Fruit fly (Drosophila melanogaster): ENCODE data around the gene eIF3f1.

The eIF3f1 gene

DNA sequence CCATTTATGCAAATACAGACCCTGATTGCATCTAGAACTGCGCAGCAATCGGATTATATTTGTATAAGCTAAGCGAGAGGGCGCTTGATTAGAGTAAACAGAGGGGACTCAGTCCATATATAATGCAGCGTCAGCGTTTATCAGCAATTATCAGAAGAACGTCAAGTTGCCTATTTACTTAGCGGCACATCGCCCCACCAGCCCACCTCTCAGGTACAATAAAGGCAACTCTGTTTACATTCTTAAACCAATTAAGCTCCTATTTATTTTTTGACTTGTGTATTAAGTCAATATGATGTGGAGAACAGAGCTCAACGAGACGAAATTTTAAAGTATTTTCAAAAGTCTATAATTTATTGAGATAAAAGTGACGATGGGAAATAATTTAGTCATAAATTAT, 49.0 kb downstream of the eIF3f1 start (continued):
- TF ChIP-seq ac (GFP tag; optimal IDR thresholded peaks at IDR 0.05): peak; percentile 42
- TF ChIP-seq Rx (GFP tag; IDR thresholded peaks at IDR 0.05): peak; percentile 43; the same call in 1 of the 2 replicates
- no peak for TF ChIP-seq CG12155 (GFP tag; optimal IDR thresholded peaks at IDR 0.05)
- no peak for TF ChIP-seq CG34224 (GFP tag; IDR thresholded peaks at IDR 0.05; ENCODE audit: partially characterized antibody)
- TF ChIP-seq CG17186 (GFP tag; optimal IDR thresholded peaks at IDR 0.05): peak; percentile 70
- TF ChIP-seq fd64A (GFP tag; optimal IDR thresholded peaks at IDR 0.05): peak; percentile 98
- peak; percentile 79 for TF ChIP-seq Spps (tag; optimal IDR thresholded peaks at IDR 0.05)
- TF ChIP-seq toy (GFP tag; IDR thresholded peaks at IDR 0.05): peak; percentile 62; the same call in 1 of the 2 replicates
- TF ChIP-seq CG12104 (GFP tag; optimal IDR thresholded peaks at IDR 0.05): peak; percentile 89
- peak; percentile 81 for TF ChIP-seq slou (GFP tag; optimal IDR thresholded peaks at IDR 0.05)
- TF ChIP-seq ci (GFP tag; IDR thresholded peaks at IDR 0.05): peak; percentile 69; the same call in 1 of the 3 replicates
- peak; percentile 83 for TF ChIP-seq HHEX (GFP tag; optimal IDR thresholded peaks at IDR 0.05)
- TF ChIP-seq crc (GFP tag; optimal IDR thresholded peaks at IDR 0.05): peak; percentile 71
- TF ChIP-seq klu (GFP tag; IDR thresholded peaks at IDR 0.05): 0 out of 2 replicates have a peak, but pooled peaks have one; percentile 23
- TF ChIP-seq Hey (tag; optimal IDR thresholded peaks at IDR 0.05): no peak
- peak; percentile 58 for TF ChIP-seq run (tag; optimal IDR thresholded peaks at IDR 0.05)
- TF ChIP-seq MTF-1 (GFP tag; optimal IDR thresholded peaks at IDR 0.05; ENCODE audit: borderline replicate concordance): peak; percentile 96
- TF ChIP-seq lov (optimal IDR thresholded peaks at IDR 0.05): no peak
- peak; percentile 85 for TF ChIP-seq lov (GFP tag; IDR thresholded peaks at IDR 0.05)
- no peak for TF ChIP-seq ssp (GFP tag; IDR thresholded peaks at IDR 0.05)
- TF ChIP-seq mam (GFP tag; optimal IDR thresholded peaks at IDR 0.05): peak; percentile 62
- no peak for TF ChIP-seq CG13287 (GFP tag; IDR thresholded peaks at IDR 0.05; ENCODE audit: partially characterized antibody)
- peak; percentile 47; the same call in 2 of the 3 replicates for TF ChIP-seq tgo (GFP tag; IDR thresholded peaks at IDR 0.05)
- no peak for TF ChIP-seq Dad (GFP tag; optimal IDR thresholded peaks at IDR 0.05)
- no peak for TF ChIP-seq CG12236 (GFP tag; optimal IDR thresholded peaks at IDR 0.05)
- peak; percentile 78 for TF ChIP-seq TFAM (GFP tag; optimal IDR thresholded peaks at IDR 0.05)
- TF ChIP-seq D19B (GFP tag; optimal IDR thresholded peaks at IDR 0.05): no peak
- no peak for TF ChIP-seq Trl (optimal IDR thresholded peaks at IDR 0.05)
- TF ChIP-seq Trl (GFP tag; optimal IDR thresholded peaks at IDR 0.05): peak; percentile 82
- TF ChIP-seq Camta (GFP tag; optimal IDR thresholded peaks at IDR 0.05): peak; percentile 82
- no peak for TF ChIP-seq cg (GFP tag; optimal IDR thresholded peaks at IDR 0.05)
- TF ChIP-seq CG4404 (GFP tag; IDR thresholded peaks at IDR 0.05): no peak
- TF ChIP-seq ERR (GFP tag; optimal IDR thresholded peaks at IDR 0.05): no peak
- TF ChIP-seq chif (GFP tag; optimal IDR thresholded peaks at IDR 0.05): peak in 1 of 2 experiments; percentile 93
- TF ChIP-seq odd (GFP tag; optimal IDR thresholded peaks at IDR 0.05): no peak
- no peak for TF ChIP-seq CG9609 (GFP tag; optimal IDR thresholded peaks at IDR 0.05)
- peak; percentile 79 for TF ChIP-seq CG9727 (GFP tag; optimal IDR thresholded peaks at IDR 0.05)
- no peak for TF ChIP-seq CG16815 (GFP tag; optimal IDR thresholded peaks at IDR 0.05)
- peak; percentile 92 for TF ChIP-seq CG14710 (tag; optimal IDR thresholded peaks at IDR 0.05)
- peak; percentile 88 for TF ChIP-seq CG1024 (GFP tag; IDR thresholded peaks at IDR 0.05)
- TF ChIP-seq Sry-δ (GFP tag; optimal IDR thresholded peaks at IDR 0.05): peak; percentile 45
- no peak for TF ChIP-seq CG8924 (tag; optimal IDR thresholded peaks at IDR 0.05)
- TF ChIP-seq btn (GFP tag; optimal IDR thresholded peaks at IDR 0.05): peak; percentile 71
- TF ChIP-seq dmrt99B (tag; optimal IDR thresholded peaks at IDR 0.05): peak; percentile 85
- TF ChIP-seq CG14441 (GFP tag; IDR thresholded peaks at IDR 0.05): peak; percentile 8; the same call in 1 of the 2 replicates
- peak; percentile 38 for TF ChIP-seq CG10431 (GFP tag; optimal IDR thresholded peaks at IDR 0.05)
- TF ChIP-seq CG10267 (tag; optimal IDR thresholded peaks at IDR 0.05): peak; percentile 70
- TF ChIP-seq Ets97D (GFP tag; optimal IDR thresholded peaks at IDR 0.05): no peak
- no peak for TF ChIP-seq Mes4 (GFP tag; optimal IDR thresholded peaks at IDR 0.05)
- no peak for TF ChIP-seq Gsc (GFP tag; IDR thresholded peaks at IDR 0.05)
- peak; percentile 69 for TF ChIP-seq CG33557 (GFP tag; optimal IDR thresholded peaks at IDR 0.05)
- TF ChIP-seq CG6175 (GFP tag; IDR thresholded peaks at IDR 0.05): peak; percentile 66; the same call in 2 of the 3 replicates

Measured in whole organism, embryonic.